Worm (Caenorhabditis elegans) whole organism, mixed stage, embryonic: ENCODE data around the gene C09G9.1.

Source experiments
- nhr-12 ChIP-seq: fragments of 150-350 bp; optimal IDR thresholded peaks from 2 replicates; lab custom pipeline; 2014; ENCODE audit warnings: missing biosample characterization, missing genetic modification characterization
- nhr-237 ChIP-seq: fragments of 150-350 bp; optimal IDR thresholded peaks from 2 replicates; lab custom pipeline; 2014; ENCODE audit warnings: missing biosample characterization, missing genetic modification characterization
- nhr-28 ChIP-seq: fragments of 150-350 bp; optimal IDR thresholded peaks from 2 replicates; lab custom pipeline; 2014; ENCODE audit warnings: missing biosample characterization, missing genetic modification characterization
- snpc-4 ChIP-seq: fragments of 150-350 bp; optimal IDR thresholded peaks from 2 replicates; lab custom pipeline; 2014; ENCODE audit warnings: missing biosample characterization, missing genetic modification characterization
- unc-62 ChIP-seq: fragments of 150-350 bp; optimal IDR thresholded peaks from 2 replicates; lab custom pipeline; 2014; ENCODE audit warnings: missing biosample characterization, missing genetic modification reagents, missing genetic modification characterization

DNA sequence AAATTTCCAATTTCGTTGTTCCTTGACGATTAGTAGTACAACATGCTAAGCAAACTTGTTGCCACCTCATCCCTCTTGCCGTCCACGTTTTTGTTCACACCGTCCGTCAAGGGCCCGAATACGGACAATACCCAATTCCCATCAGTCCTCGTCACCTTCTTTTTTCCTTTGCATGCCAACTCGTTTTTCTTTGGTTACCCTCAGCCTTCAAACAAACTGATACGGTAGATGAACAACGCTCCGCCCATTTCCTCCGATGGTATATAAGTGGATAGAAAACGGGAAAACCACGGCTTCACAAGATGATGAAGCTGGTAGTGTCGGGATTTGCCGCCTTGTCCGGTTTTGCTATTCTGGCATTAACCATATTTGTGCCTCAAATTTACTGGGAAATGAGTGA lies 17.4 kb downstream of the C09G9.1 start, which contains the start of gene col-118:
- TF ChIP-seq unc-62 (GFP tag; lab: Kevin White, UChicago) (no peak), nhr-28 (tag; lab: Kevin White, UChicago) (no peak), nhr-237 (tag; lab: Kevin White, UChicago) (no peak), nhr-12 (tag; lab: Kevin White, UChicago) (no peak), snpc-4 (no peak)
